Worm (Caenorhabditis elegans) whole organism, L1 larva: ENCODE measurements around the gene fbxa-137.

Experiments used
- C04F5.9 ChIP-seq: sonication (generic microtip); optimal IDR thresholded peaks from 2 replicates; lab custom pipeline; 2016; ENCODE audit warnings: missing genetic modification characterization, missing compliant biosample characterization
- F16B12.6 ChIP-seq: fragments of 150-350 bp; optimal IDR thresholded peaks from 2 replicates; lab custom pipeline; 2014; ENCODE audit warnings: missing biosample characterization, missing genetic modification characterization
- aha-1 ChIP-seq: fragments of 150-350 bp; optimal IDR thresholded peaks from 2 replicates; lab custom pipeline; 2014; ENCODE audit warnings: missing biosample characterization, missing genetic modification characterization
- alr-1 ChIP-seq: fragments of 200-800 bp; sonication (Bioruptor generic); optimal IDR thresholded peaks from 2 replicates; lab custom pipeline; 2018; ENCODE audit warnings: borderline replicate concordance, mild to moderate bottlenecking, missing genetic modification characterization, missing compliant biosample characterization
- aly-2 ChIP-seq: fragments of 150-350 bp; optimal IDR thresholded peaks from 2 replicates; lab custom pipeline; 2014; ENCODE audit warnings: missing biosample characterization, missing genetic modification characterization
- blmp-1 ChIP-seq: fragments of 150-350 bp; optimal IDR thresholded peaks from 2 replicates; lab custom pipeline; 2014; ENCODE audit warnings: missing biosample characterization, missing genetic modification characterization
- ceh-63 ChIP-seq: fragments of 200-800 bp; sonication (Bioruptor generic); optimal IDR thresholded peaks from 2 replicates; lab custom pipeline; 2018; ENCODE audit warnings: mild to moderate bottlenecking, missing genetic modification characterization, missing compliant biosample characterization
- ceh-8 ChIP-seq: fragments of 200-800 bp; sonication (Bioruptor generic); optimal IDR thresholded peaks from 2 replicates; lab custom pipeline; 2018; ENCODE audit warnings: mild to moderate bottlenecking, missing genetic modification characterization, moderate library complexity, missing compliant biosample characterization
- dpl-1 ChIP-seq, 3 experiments: fragments of 150-350 bp in 2 of 3; sonication (generic microtip) in 1 of 3; optimal IDR thresholded peaks; 2 replicates each; lab custom pipeline; 2014 to 2017; ENCODE audit warnings: missing biosample characterization in 3 of 3, missing genetic modification characterization in 3 of 3, missing genetic modification reagents in 3 of 3
- efl-1 ChIP-seq, 4 experiments: fragments of 150-350 bp; optimal IDR thresholded peaks in 3 of 4; peaks in 1 of 4; 1 replicate in 1 of 4; 2 replicates in 3 of 4; lab custom pipeline; 2014; ENCODE audit warnings: missing biosample characterization in 2 of 4, missing genetic modification characterization in 2 of 4, missing genetic modification reagents in 2 of 4
- egl-13 ChIP-seq: sonication (generic microtip); optimal IDR thresholded peaks from 2 replicates; lab custom pipeline; 2016; ENCODE audit warnings: missing genotype, missing genetic modification reagents, missing genetic modification characterization, missing compliant biosample characterization
- elt-2 ChIP-seq: sonication (generic microtip); optimal IDR thresholded peaks from 2 replicates; lab custom pipeline; 2016; ENCODE audit warnings: missing genetic modification characterization, mild to moderate bottlenecking, inconsistent platforms, missing compliant biosample characterization, missing genetic modification reagents
- ets-5 ChIP-seq: fragments of 200-800 bp; sonication (Bioruptor generic); IDR thresholded peaks from 2 replicates; pipeline ENCODE4 v1.3.6; 2022; ENCODE audit warnings: missing genetic modification characterization, missing compliant biosample characterization
- fkh-10 ChIP-seq: sonication (generic microtip); optimal IDR thresholded peaks from 2 replicates; lab custom pipeline; 2017; ENCODE audit warnings: missing biosample characterization, missing genetic modification reagents, missing genetic modification characterization
- fos-1 ChIP-seq: fragments of 150-350 bp; optimal IDR thresholded peaks from 2 replicates; lab custom pipeline; 2014; ENCODE audit warnings: missing biosample characterization, missing genetic modification characterization
- hlh-4 ChIP-seq: sonication (generic microtip); optimal IDR thresholded peaks from 2 replicates; lab custom pipeline; 2016; ENCODE audit warnings: mild to moderate bottlenecking, missing genetic modification characterization, missing compliant biosample characterization
- hpl-2 ChIP-seq: fragments of 150-350 bp; optimal IDR thresholded peaks from 2 replicates; lab custom pipeline; 2014; ENCODE audit warnings: missing biosample characterization, missing genetic modification reagents, missing genetic modification characterization
- jun-1 ChIP-seq: fragments of 150-350 bp; optimal IDR thresholded peaks from 2 replicates; lab custom pipeline; 2014; ENCODE audit warnings: missing biosample characterization, missing genetic modification reagents, missing genetic modification characterization
- lin-13 ChIP-seq: fragments of 150-350 bp; optimal IDR thresholded peaks from 2 replicates; lab custom pipeline; 2014; ENCODE audit warnings: missing biosample characterization, missing genetic modification reagents, missing genetic modification characterization
- lin-35 ChIP-seq, 2 experiments: fragments of 150-350 bp; optimal IDR thresholded peaks; 2 replicates each; lab custom pipeline; 2014; ENCODE audit warnings: missing biosample characterization in 2 of 2, missing genetic modification characterization in 2 of 2, missing genetic modification reagents in 2 of 2
- lin-39 ChIP-seq: fragments of 150-350 bp; optimal IDR thresholded peaks from 2 replicates; lab custom pipeline; 2014; ENCODE audit warnings: missing biosample characterization, missing genetic modification reagents, missing genetic modification characterization
- lir-3 ChIP-seq: sonication (generic microtip); optimal IDR thresholded peaks from 2 replicates; lab custom pipeline; 2016; ENCODE audit warnings: mild to moderate bottlenecking, missing genetic modification characterization, moderate library complexity, missing compliant biosample characterization; ENCODE audit not compliant: poor library complexity
- mab-9 ChIP-seq: fragments of 200-800 bp; sonication (Bioruptor generic); IDR thresholded peaks from 2 replicates; pipeline ENCODE4 v1.3.6; 2022; ENCODE audit warnings: missing genetic modification reagents, missing genetic modification characterization, missing compliant biosample characterization
- mdl-1 ChIP-seq, 2 experiments: fragments of 150-350 bp; optimal IDR thresholded peaks; 2 replicates each; lab custom pipeline; 2014 to 2017; ENCODE audit warnings: missing biosample characterization in 2 of 2, missing genetic modification characterization in 2 of 2, inconsistent platforms in 1 of 2
- mef-2 ChIP-seq: fragments of 150-350 bp; optimal IDR thresholded peaks from 2 replicates; lab custom pipeline; 2014; ENCODE audit warnings: missing biosample characterization, missing genetic modification characterization
- mep-1 ChIP-seq: fragments of 150-350 bp; optimal IDR thresholded peaks from 2 replicates; lab custom pipeline; 2014; ENCODE audit warnings: missing biosample characterization, missing genetic modification characterization
- nhr-11 ChIP-seq: fragments of 150-350 bp; optimal IDR thresholded peaks from 2 replicates; lab custom pipeline; 2014; ENCODE audit warnings: missing biosample characterization, missing genetic modification characterization
- nhr-12 ChIP-seq: sonication (generic microtip); optimal IDR thresholded peaks from 2 replicates; lab custom pipeline; 2017; ENCODE audit warnings: missing biosample characterization, missing genetic modification characterization
- nhr-19 ChIP-seq: fragments of 200-800 bp; sonication (Bioruptor generic); conservative IDR thresholded peaks from 2 replicates; pipeline ENCODE4 v1.3.6; 2022; ENCODE audit warnings: missing genetic modification characterization, missing compliant biosample characterization
- nhr-20 ChIP-seq: sonication (generic microtip); optimal IDR thresholded peaks from 2 replicates; lab custom pipeline; 2016; ENCODE audit warnings: mild to moderate bottlenecking, missing genetic modification characterization, missing compliant biosample characterization
- nhr-237 ChIP-seq: fragments of 150-350 bp; optimal IDR thresholded peaks from 2 replicates; lab custom pipeline; 2014; ENCODE audit warnings: missing biosample characterization, missing genetic modification characterization
- nhr-28 ChIP-seq: fragments of 150-350 bp; optimal IDR thresholded peaks from 2 replicates; lab custom pipeline; 2014; ENCODE audit warnings: missing biosample characterization, missing genetic modification characterization
- nhr-47 ChIP-seq: sonication (generic microtip); optimal IDR thresholded peaks from 2 replicates; lab custom pipeline; 2016; ENCODE audit warnings: mild to moderate bottlenecking, missing genetic modification characterization, moderate library complexity, missing compliant biosample characterization
- nhr-71 ChIP-seq: sonication (generic microtip); optimal IDR thresholded peaks from 2 replicates; lab custom pipeline; 2016; ENCODE audit warnings: mild to moderate bottlenecking, missing genetic modification characterization, moderate library complexity, missing compliant biosample characterization
- nhr-76 ChIP-seq: sonication (generic microtip); optimal IDR thresholded peaks from 2 replicates; lab custom pipeline; 2017; ENCODE audit warnings: missing biosample characterization, missing genetic modification characterization
- nhr-85 ChIP-seq: sonication (generic microtip); peaks from one replicate; lab custom pipeline; 2016; ENCODE audit warnings: missing genetic modification characterization, inconsistent platforms, missing compliant biosample characterization
- pag-3 ChIP-seq: sonication (generic microtip); optimal IDR thresholded peaks from 2 replicates; lab custom pipeline; 2017; ENCODE audit warnings: missing genetic modification characterization, mild to moderate bottlenecking, missing compliant biosample characterization, antibody characterized with exemption, borderline replicate concordance; ENCODE audit not compliant: insufficient read depth
- rnt-1 ChIP-seq: sonication (generic microtip); optimal IDR thresholded peaks from 2 replicates; lab custom pipeline; 2016; ENCODE audit warnings: mild to moderate bottlenecking, missing genetic modification characterization, moderate library complexity, missing compliant biosample characterization
- skn-1 ChIP-seq: fragments of 150-350 bp; optimal IDR thresholded peaks from 2 replicates; lab custom pipeline; 2014; ENCODE audit warnings: missing biosample characterization, missing genetic modification characterization
- snu-23 ChIP-seq: sonication (generic microtip); optimal IDR thresholded peaks from 2 replicates; lab custom pipeline; 2016; ENCODE audit warnings: missing genetic modification characterization, missing compliant biosample characterization
- sptf-1 ChIP-seq: fragments of 150-350 bp; optimal IDR thresholded peaks from 2 replicates; lab custom pipeline; 2014; ENCODE audit warnings: missing biosample characterization, missing genetic modification characterization
- sup-37 ChIP-seq: fragments of 200-800 bp; sonication (Bioruptor generic); optimal IDR thresholded peaks from 2 replicates; lab custom pipeline; 2018; ENCODE audit warnings: mild to moderate bottlenecking, missing genetic modification characterization, missing compliant biosample characterization
- swsn-7 ChIP-seq: sonication (generic microtip); optimal IDR thresholded peaks from 2 replicates; lab custom pipeline; 2016; ENCODE audit warnings: missing genetic modification characterization, missing compliant biosample characterization
- tbx-2 ChIP-seq: sonication (generic microtip); optimal IDR thresholded peaks from 2 replicates; lab custom pipeline; 2016; ENCODE audit warnings: missing genetic modification characterization, missing compliant biosample characterization
- tlp-1 ChIP-seq: fragments of 150-350 bp; optimal IDR thresholded peaks from 2 replicates; lab custom pipeline; 2014; ENCODE audit warnings: missing biosample characterization, missing genetic modification characterization
- unc-30 ChIP-seq: sonication (generic microtip); optimal IDR thresholded peaks from 2 replicates; lab custom pipeline; 2017; ENCODE audit warnings: missing biosample characterization, missing genetic modification characterization
- unc-62 ChIP-seq: fragments of 150-350 bp; optimal IDR thresholded peaks from 2 replicates; lab custom pipeline; 2014; ENCODE audit warnings: missing biosample characterization, missing genetic modification reagents, missing genetic modification characterization
- unc-86 ChIP-seq: sonication (generic microtip); optimal IDR thresholded peaks from 2 replicates; lab custom pipeline; 2016; ENCODE audit warnings: missing genetic modification characterization, missing compliant biosample characterization
- unc-98 ChIP-seq: fragments of 200-800 bp; sonication (Bioruptor generic); IDR thresholded peaks from 2 replicates; pipeline ENCODE4 v1.3.6; 2022; ENCODE audit warnings: missing genetic modification characterization, missing compliant biosample characterization
- xbp-1 ChIP-seq: sonication (generic microtip); optimal IDR thresholded peaks from 2 replicates; lab custom pipeline; 2016; ENCODE audit warnings: missing genetic modification characterization, missing compliant biosample characterization
- zag-1 ChIP-seq: fragments of 150-350 bp; optimal IDR thresholded peaks from 2 replicates; lab custom pipeline; 2014; ENCODE audit warnings: missing biosample characterization, missing genetic modification characterization
- zip-4 ChIP-seq: fragments of 200-800 bp; sonication (Bioruptor generic); optimal IDR thresholded peaks from 2 replicates; lab custom pipeline; 2018; ENCODE audit warnings: mild to moderate bottlenecking, missing genetic modification characterization, moderate library complexity, missing compliant biosample characterization
- ztf-11 ChIP-seq, 2 experiments: sonication (generic microtip); optimal IDR thresholded peaks; 2 replicates each; lab custom pipeline; 2016 to 2017; ENCODE audit warnings: missing genetic modification characterization in 2 of 2, missing biosample characterization in 1 of 2, missing compliant biosample characterization in 1 of 2

The fbxa-137 gene

ce11 chrV:2250126-2250590, 28.5 kb upstream of the fbxa-137 start, which contains the start of gene cyp-33C7:
cyp-33C7 (plus strand) TSS chrV:2250540.
- peak; percentile 46 for TF ChIP-seq jun-1
- no peak for TF ChIP-seq sptf-1 (tag; lab: Kevin White, UChicago)
- no peak for TF ChIP-seq pag-3
- no peak for TF ChIP-seq hpl-2
- TF ChIP-seq lin-35 (GFP tag; optimal IDR thresholded peaks at IDR 0.05; lab: Kevin White, UChicago), result peak in 1 of 2 experiments; percentile 75
- TF ChIP-seq hlh-4 (tag; lab: Kevin White, UChicago), result no peak
- no peak for TF ChIP-seq unc-30
- TF ChIP-seq rnt-1 (tag; lab: Kevin White, UChicago), result no peak
- TF ChIP-seq nhr-11 (tag; lab: Kevin White, UChicago), result no peak
- TF ChIP-seq ztf-11 (tag; optimal IDR thresholded peaks at IDR 0.05; lab: Kevin White, UChicago), result no peak
- no peak for TF ChIP-seq tlp-1 (tag; lab: Kevin White, UChicago)
- no peak for TF ChIP-seq unc-86 (tag; lab: Kevin White, UChicago)
- TF ChIP-seq mef-2, result no peak
- no peak for TF ChIP-seq ceh-63 (GFP tag; lab: Kevin White, UChicago)
- TF ChIP-seq mep-1 (tag; lab: Kevin White, UChicago), result peak; percentile 19
- TF ChIP-seq zip-4 (GFP tag; lab: Kevin White, UChicago), result no peak
- no peak for TF ChIP-seq F16B12.6 (tag; lab: Kevin White, UChicago)
- no peak for TF ChIP-seq sup-37
- no peak for TF ChIP-seq aha-1 (tag; lab: Kevin White, UChicago)
- TF ChIP-seq unc-62, result no peak
- TF ChIP-seq efl-1 (optimal IDR thresholded peaks at IDR 0.05; lab: Kevin White, UChicago), result peak in 1 of 2 experiments; percentile 29
- peak in 1 of 2 experiments; percentile 52 for TF ChIP-seq efl-1 (GFP tag; optimal IDR thresholded peaks at IDR 0.05 in 1 of 2; lab: Kevin White, UChicago)
- TF ChIP-seq nhr-47, result no peak
- TF ChIP-seq ets-5 (GFP tag; lab: Robert Waterston, UW), result no peak
- TF ChIP-seq lin-39 (tag; lab: Kevin White, UChicago), result no peak
- peak; percentile 33 for TF ChIP-seq snu-23 (GFP tag; lab: Kevin White, UChicago)
- TF ChIP-seq nhr-71 (tag; lab: Kevin White, UChicago), result peak; percentile 59
- peak; percentile 14 for TF ChIP-seq tbx-2 (tag; lab: Kevin White, UChicago)
- no peak for TF ChIP-seq nhr-85
- TF ChIP-seq alr-1 (tag; lab: Kevin White, UChicago), result no peak
- TF ChIP-seq lir-3 (tag; lab: Kevin White, UChicago), result no peak
- TF ChIP-seq C04F5.9 (tag; lab: Kevin White, UChicago), result no peak
- no peak for TF ChIP-seq xbp-1 (tag; lab: Kevin White, UChicago)
- TF ChIP-seq aly-2 (tag; lab: Kevin White, UChicago), result no peak
- no peak for TF ChIP-seq fkh-10 (GFP tag; lab: Kevin White, UChicago)
- TF ChIP-seq unc-98 (GFP tag; lab: Robert Waterston, UW), result no peak
- peak in 1 of 2 experiments; percentile 50 for TF ChIP-seq mdl-1 (tag; optimal IDR thresholded peaks at IDR 0.05; lab: Kevin White, UChicago)
- TF ChIP-seq blmp-1 (tag; lab: Kevin White, UChicago), result peak; percentile 20
- TF ChIP-seq mab-9 (GFP tag; lab: Robert Waterston, UW), result no peak
- no peak for TF ChIP-seq ceh-8
- no peak for TF ChIP-seq lin-13 (GFP tag; lab: Kevin White, UChicago)
- no peak for TF ChIP-seq nhr-19 (GFP tag; lab: Robert Waterston, UW)
- TF ChIP-seq egl-13 (tag; lab: Kevin White, UChicago), result no peak
- peak; percentile 89 for TF ChIP-seq nhr-20 (tag; lab: Kevin White, UChicago)
- no peak for TF ChIP-seq nhr-76 (tag; lab: Kevin White, UChicago)
- TF ChIP-seq zag-1 (tag; lab: Kevin White, UChicago), result no peak
- no peak for TF ChIP-seq nhr-28
- no peak for TF ChIP-seq swsn-7
- TF ChIP-seq elt-2 (tag; lab: Kevin White, UChicago), result peak; percentile 75
- TF ChIP-seq fos-1 (tag; lab: Kevin White, UChicago), result no peak
- no peak for TF ChIP-seq nhr-237 (tag; lab: Kevin White, UChicago)
- peak; percentile 81 for TF ChIP-seq skn-1 (tag; lab: Kevin White, UChicago)
- no peak for TF ChIP-seq nhr-12
- TF ChIP-seq dpl-1 (GFP tag; optimal IDR thresholded peaks at IDR 0.05; lab: Kevin White, UChicago), result peak in 2 of 3 experiments; percentile 11 to 33
